Fruit fly (Drosophila melanogaster) whole organism, embryonic: Measurements from ENCODE around the gene CG46311.

ENCODE experiments used
- Asciz ChIP-seq: fragments of 200-800 bp; sonication (Bioruptor generic); optimal IDR thresholded peaks from 2 replicates; lab custom pipeline; 2017; ENCODE audit warnings: missing biosample characterization, mild to moderate bottlenecking, missing genetic modification characterization, missing genetic modification reagents
- Bgb ChIP-seq: fragments of 200-800 bp; sonication (Bioruptor generic); IDR thresholded peaks from 2 replicates; pipeline ENCODE4 v1.3.6; 2022; ENCODE audit warnings: missing biosample characterization, missing genetic modification characterization; ENCODE audit not compliant: partially characterized antibody
- BtbVII ChIP-seq: fragments of 200-800 bp; sonication (Bioruptor generic); optimal IDR thresholded peaks from 3 replicates; lab custom pipeline; 2017; ENCODE audit warnings: missing biosample characterization, mild to moderate bottlenecking, missing genetic modification characterization
- CG10209 ChIP-seq: fragments of 200-800 bp; sonication (Bioruptor generic); optimal IDR thresholded peaks from 3 replicates; lab custom pipeline; 2017; ENCODE audit warnings: missing biosample characterization, mild to moderate bottlenecking, missing genetic modification characterization, missing genetic modification reagents
- CG10543 ChIP-seq: fragments of 200-800 bp; sonication (Bioruptor generic); optimal IDR thresholded peaks from 3 replicates; lab custom pipeline; 2017; ENCODE audit warnings: missing biosample characterization, mild to moderate bottlenecking, missing genetic modification characterization, moderate library complexity
- CG11696 ChIP-seq: fragments of 200-800 bp; sonication (Bioruptor generic); IDR thresholded peaks from 2 replicates; pipeline ENCODE4 v1.3.6; 2022; ENCODE audit warnings: missing biosample characterization, missing genetic modification characterization
- CG13296 ChIP-seq: fragments of 200-800 bp; sonication (Bioruptor generic); optimal IDR thresholded peaks from 3 replicates; lab custom pipeline; 2018; ENCODE audit warnings: missing biosample characterization, mild to moderate bottlenecking, missing genetic modification characterization
- CG14860 ChIP-seq: fragments of 200-800 bp; sonication (Bioruptor generic); IDR thresholded peaks from 3 replicates; pipeline ENCODE4 v1.3.6; 2022; ENCODE audit warnings: missing biosample characterization, missing genetic modification characterization; ENCODE audit not compliant: partially characterized antibody
- CG15601 ChIP-seq: fragments of 200-800 bp; sonication (Bioruptor generic); optimal IDR thresholded peaks from 3 replicates; lab custom pipeline; 2019; ENCODE audit warnings: missing biosample characterization, mild to moderate bottlenecking, missing genetic modification characterization, moderate library complexity
- CG17612 ChIP-seq: fragments of 200-800 bp; sonication (Bioruptor generic); IDR thresholded peaks from 2 replicates; pipeline ENCODE4 v1.3.6; 2022; ENCODE audit warnings: missing biosample characterization, missing genetic modification characterization
- CG1792 ChIP-seq: fragments of 200-800 bp; sonication (Bioruptor generic); optimal IDR thresholded peaks from 2 replicates; lab custom pipeline; 2016; ENCODE audit warnings: missing biosample characterization, missing genetic modification characterization
- CG1832 ChIP-seq: fragments of 200-800 bp; sonication (Bioruptor generic); optimal IDR thresholded peaks from 2 replicates; lab custom pipeline; 2017; ENCODE audit warnings: missing biosample characterization, mild to moderate bottlenecking, missing genetic modification characterization, inconsistent platforms
- CG30020 ChIP-seq: fragments of 200-800 bp; optimal IDR thresholded peaks from 2 replicates; lab custom pipeline; 2019; ENCODE audit warnings: missing biosample characterization, mild to moderate bottlenecking, missing genetic modification characterization, moderate library complexity
- CG32532 ChIP-seq: fragments of 200-800 bp; sonication (Bioruptor generic); IDR thresholded peaks from 2 replicates; pipeline ENCODE4 v1.3.6; 2022; ENCODE audit warnings: missing biosample characterization, missing genetic modification characterization
- CG42726 ChIP-seq: fragments of 200-800 bp; sonication (Bioruptor generic); IDR thresholded peaks from 2 replicates; pipeline ENCODE4 v1.3.6; 2022; ENCODE audit warnings: missing biosample characterization, missing genetic modification characterization; ENCODE audit not compliant: partially characterized antibody
- CG4854 ChIP-seq: fragments of 200-800 bp; sonication (Bioruptor generic); optimal IDR thresholded peaks from 2 replicates; lab custom pipeline; 2016; ENCODE audit warnings: missing biosample characterization, missing genetic modification characterization, inconsistent platforms
- CG7839 ChIP-seq: fragments of 200-800 bp; sonication (Bioruptor generic); optimal IDR thresholded peaks from 3 replicates; lab custom pipeline; 2018; ENCODE audit warnings: missing biosample characterization, mild to moderate bottlenecking, missing genetic modification characterization, moderate library complexity
- CG9215 ChIP-seq: fragments of 200-800 bp; sonication (Bioruptor generic); IDR thresholded peaks from 2 replicates; pipeline ENCODE4 v1.3.6; 2022; ENCODE audit warnings: missing biosample characterization, missing genetic modification characterization
- CG9876 ChIP-seq: fragments of 200-800 bp; sonication (Bioruptor generic); optimal IDR thresholded peaks from 2 replicates; lab custom pipeline; 2016; ENCODE audit warnings: missing biosample characterization, missing genetic modification characterization
- Drgx ChIP-seq: fragments of 200-800 bp; sonication (Bioruptor generic); IDR thresholded peaks from 2 replicates; pipeline ENCODE4 v1.3.6; 2022; ENCODE audit warnings: missing biosample characterization, missing genetic modification characterization
- HHEX ChIP-seq: fragments of 200-800 bp; sonication (Bioruptor generic); optimal IDR thresholded peaks from 3 replicates; lab custom pipeline; 2017; ENCODE audit warnings: missing biosample characterization, mild to moderate bottlenecking, missing genetic modification characterization, missing genetic modification reagents
- Hmx ChIP-seq: fragments of 200-800 bp; sonication (Bioruptor generic); optimal IDR thresholded peaks from 2 replicates; lab custom pipeline; 2016; ENCODE audit warnings: missing biosample characterization, missing genetic modification characterization
- Hr51 ChIP-seq, 2 experiments: fragments of 200-800 bp; sonication (Bioruptor generic); optimal IDR thresholded peaks; 2 replicates in 1 of 2; 3 replicates in 1 of 2; lab custom pipeline; 2016 to 2018; ENCODE audit warnings: missing biosample characterization in 2 of 2, missing genetic modification characterization in 2 of 2, mild to moderate bottlenecking in 1 of 2, moderate library complexity in 1 of 2
- MTF-1 ChIP-seq: fragments of 200-800 bp; sonication (Bioruptor generic); optimal IDR thresholded peaks from 2 replicates; lab custom pipeline; 2018; ENCODE audit warnings: missing biosample characterization, mild to moderate bottlenecking, missing genetic modification characterization, borderline replicate concordance
- NK7.1 ChIP-seq: fragments of 200-800 bp; sonication (Bioruptor generic); optimal IDR thresholded peaks from 3 replicates; lab custom pipeline; 2016; ENCODE audit warnings: missing biosample characterization, missing genetic modification characterization
- Opbp ChIP-seq: fragments of 200-800 bp; sonication (Bioruptor generic); IDR thresholded peaks from 3 replicates; pipeline ENCODE4 v1.3.6; 2022; ENCODE audit warnings: missing biosample characterization, missing genetic modification characterization; ENCODE audit not compliant: partially characterized antibody
- Pdp1 ChIP-seq, 2 experiments: fragments of 200-800 bp; sonication (Bioruptor generic); optimal IDR thresholded peaks; 3 replicates each; lab custom pipeline; 2016; ENCODE audit warnings: missing biosample characterization in 2 of 2, missing genetic modification characterization in 2 of 2, mild to moderate bottlenecking in 1 of 2, moderate library complexity in 1 of 2
- Ptx1 ChIP-seq: fragments of 200-800 bp; sonication (Bioruptor generic); IDR thresholded peaks from 2 replicates; pipeline ENCODE4 v1.3.6; 2022; ENCODE audit warnings: missing biosample characterization, missing genetic modification characterization
- Tbp ChIP-seq: fragments of >200 bp; optimal IDR thresholded peaks from 2 replicates; lab custom pipeline; 2018; ENCODE audit warnings: missing biosample characterization, missing genetic modification characterization
- ab ChIP-seq: fragments of 200-800 bp; sonication (Bioruptor generic); optimal IDR thresholded peaks from 2 replicates; lab custom pipeline; 2016; ENCODE audit warnings: missing biosample characterization, missing genetic modification characterization
- abd-A ChIP-seq: fragments of 200-800 bp; sonication (Bioruptor generic); optimal IDR thresholded peaks from 3 replicates; lab custom pipeline; 2019; ENCODE audit warnings: missing biosample characterization, mild to moderate bottlenecking, missing genetic modification characterization, moderate library complexity
- ac ChIP-seq: fragments of 200-800 bp; sonication (Bioruptor generic); optimal IDR thresholded peaks from 3 replicates; lab custom pipeline; 2017; ENCODE audit warnings: missing biosample characterization, mild to moderate bottlenecking, missing genetic modification characterization
- ash1 ChIP-seq: fragments of 200-800 bp; sonication (Bioruptor generic); optimal IDR thresholded peaks from 2 replicates; lab custom pipeline; 2018; ENCODE audit warnings: missing biosample characterization, mild to moderate bottlenecking, missing genetic modification characterization
- chn ChIP-seq: fragments of 200-800 bp; sonication (Bioruptor generic); optimal IDR thresholded peaks from 2 replicates; lab custom pipeline; 2016; ENCODE audit warnings: missing biosample characterization, missing genetic modification characterization
- exex ChIP-seq: fragments of 200-800 bp; sonication (Bioruptor generic); optimal IDR thresholded peaks from 4 replicates; lab custom pipeline; 2018; ENCODE audit warnings: missing biosample characterization, mild to moderate bottlenecking, missing genetic modification characterization, moderate library complexity
- fd96Cb ChIP-seq: fragments of 200-800 bp; sonication (Bioruptor generic); optimal IDR thresholded peaks from 2 replicates; lab custom pipeline; 2018; ENCODE audit warnings: missing biosample characterization, mild to moderate bottlenecking, missing genetic modification characterization, moderate library complexity
- ham ChIP-seq: fragments of 200-800 bp; sonication (Bioruptor generic); IDR thresholded peaks from 2 replicates; pipeline ENCODE4 v1.3.6; 2022; ENCODE audit warnings: missing biosample characterization, missing genetic modification characterization
- jigr1 ChIP-seq: fragments of 200-800 bp; sonication (Bioruptor generic); IDR thresholded peaks from 3 replicates; pipeline ENCODE4 v1.3.6; 2022; ENCODE audit warnings: missing biosample characterization, missing genetic modification characterization
- kah ChIP-seq: fragments of 200-800 bp; sonication (Bioruptor generic); optimal IDR thresholded peaks from 2 replicates; lab custom pipeline; 2018; ENCODE audit warnings: missing biosample characterization, mild to moderate bottlenecking, missing genetic modification characterization
- nerfin-2 ChIP-seq: fragments of 200-800 bp; sonication (Bioruptor generic); IDR thresholded peaks from 2 replicates; pipeline ENCODE4 v1.3.6; 2022; ENCODE audit warnings: missing biosample characterization, missing genetic modification characterization; ENCODE audit not compliant: partially characterized antibody
- p53 ChIP-seq: fragments of 200-800 bp; sonication (Bioruptor generic); optimal IDR thresholded peaks from 2 replicates; lab custom pipeline; 2016; ENCODE audit warnings: missing biosample characterization, missing genetic modification characterization
- pfk ChIP-seq: fragments of 200-800 bp; sonication (Bioruptor generic); optimal IDR thresholded peaks from 2 replicates; lab custom pipeline; 2018; ENCODE audit warnings: missing biosample characterization, mild to moderate bottlenecking, missing genetic modification characterization, moderate library complexity
- run ChIP-seq: fragments of 200-800 bp; sonication (Bioruptor generic); optimal IDR thresholded peaks from 3 replicates; lab custom pipeline; 2018; ENCODE audit warnings: missing biosample characterization, mild to moderate bottlenecking, missing genetic modification characterization
- scrt ChIP-seq: fragments of 200-800 bp; sonication (Bioruptor generic); optimal IDR thresholded peaks from 2 replicates; lab custom pipeline; 2018; ENCODE audit warnings: missing biosample characterization, mild to moderate bottlenecking, missing genetic modification characterization, moderate library complexity
- sd ChIP-seq: fragments of 200-800 bp; sonication (Bioruptor generic); optimal IDR thresholded peaks from 3 replicates; lab custom pipeline; 2018; ENCODE audit warnings: missing biosample characterization, mild to moderate bottlenecking, missing genetic modification characterization, moderate library complexity
- so ChIP-seq: fragments of 200-800 bp; sonication (Bioruptor generic); IDR thresholded peaks from 3 replicates; pipeline ENCODE4 v1.3.6; 2022; ENCODE audit warnings: missing biosample characterization, missing genetic modification characterization
- tna ChIP-seq: fragments of 200-800 bp; sonication (Bioruptor generic); IDR thresholded peaks from 2 replicates; pipeline ENCODE4 v1.3.6; 2022; ENCODE audit warnings: missing biosample characterization, missing genetic modification characterization; ENCODE audit not compliant: partially characterized antibody
- trh ChIP-seq: fragments of 200-800 bp; sonication (Bioruptor generic); optimal IDR thresholded peaks from 2 replicates; lab custom pipeline; 2016; ENCODE audit warnings: missing biosample characterization, missing genetic modification characterization

The CG46311 gene

DNA sequence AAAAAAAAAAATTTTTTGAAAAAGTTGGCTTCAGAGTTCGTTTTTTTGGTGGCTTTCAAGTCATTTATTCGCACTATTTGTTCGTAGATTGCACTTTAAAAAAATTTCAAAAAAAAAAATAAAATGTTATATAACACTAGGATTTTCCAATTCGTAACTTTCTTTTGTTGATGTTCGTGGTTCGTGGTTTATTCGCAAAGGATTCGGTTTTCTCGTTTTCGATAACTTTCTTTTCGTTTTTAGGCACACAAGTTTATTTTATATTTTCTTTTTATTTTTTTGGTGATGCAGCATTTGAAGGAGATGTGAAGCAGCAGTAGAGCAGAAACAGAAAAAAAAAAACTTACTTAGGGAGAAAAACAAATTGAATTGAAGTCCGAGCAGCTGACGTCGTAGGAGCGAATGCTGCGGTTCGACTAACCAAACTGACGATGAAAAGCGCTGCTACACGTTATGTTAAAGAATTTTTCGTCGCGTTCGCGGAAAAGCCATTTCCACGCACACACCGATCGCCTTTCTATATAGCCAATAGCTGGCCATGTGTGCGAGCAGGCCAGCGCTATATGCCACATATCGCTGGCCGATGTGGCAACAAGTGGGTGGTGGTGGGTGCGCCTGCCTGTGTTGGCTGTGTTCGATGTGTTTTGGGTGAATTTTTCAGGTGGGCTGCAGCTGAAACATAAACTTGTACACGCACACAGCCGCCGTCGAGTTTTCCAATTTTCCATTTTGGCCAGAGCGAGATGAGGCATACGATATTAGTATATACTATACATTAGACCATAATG lies 38.6 kb downstream of the CG46311 start, which contains the start of gene up (continued):
- TF ChIP-seq Drgx (GFP tag; lab: Robert Waterston, UW) (no peak), scrt (GFP tag; lab: Kevin White, UChicago) (peak; percentile 9), kah (GFP tag; lab: Kevin White, UChicago) (peak; percentile 94), ham (no peak), CG10209 (GFP tag; lab: Kevin White, UChicago) (no peak), so (GFP tag; lab: Robert Waterston, UW) (0 out of 3 replicates have a peak, but pooled peaks have one; percentile 6), fd96Cb (tag; lab: Kevin White, UChicago) (no peak), CG4854 (GFP tag; lab: Kevin White, UChicago) (no peak), CG11696 (GFP tag; lab: Robert Waterston, UW) (no peak), ac (GFP tag; lab: Kevin White, UChicago) (no peak), Opbp (GFP tag; lab: Robert Waterston, UW) (0 out of 3 replicates have a peak, but pooled peaks have one; percentile 23), ab (GFP tag; lab: Kevin White, UChicago) (no peak), CG9876 (GFP tag; lab: Kevin White, UChicago) (no peak), pfk (no peak), CG7839 (no peak), p53 (GFP tag; lab: Kevin White, UChicago) (no peak), CG14860 (GFP tag; lab: Robert Waterston, UW) (no peak), tna (GFP tag; lab: Robert Waterston, UW) (no peak), NK7.1 (GFP tag; lab: Kevin White, UChicago) (no peak), Hr51 (GFP tag; optimal IDR thresholded peaks at IDR 0.05; lab: Kevin White, UChicago) (no peak), CG15601 (no peak), sd (tag; lab: Kevin White, UChicago) (peak; percentile 71), CG13296 (GFP tag; lab: Kevin White, UChicago) (no peak), Asciz (GFP tag; lab: Kevin White, UChicago) (no peak), CG30020 (tag; lab: Kevin White, UChicago) (no peak), CG42726 (no peak), CG32532 (0 out of 2 replicates have a peak, but pooled peaks have one; percentile 7), HHEX (GFP tag; lab: Kevin White, UChicago) (no peak), run (tag; lab: Kevin White, UChicago) (no peak), exex (no peak), MTF-1 (GFP tag; lab: Kevin White, UChicago) (no peak), CG1832 (GFP tag; lab: Kevin White, UChicago) (peak; percentile 23), Ptx1 (GFP tag; lab: Robert Waterston, UW) (no peak), Bgb (no peak), CG1792 (no peak), Tbp (no peak), Pdp1 (GFP tag; optimal IDR thresholded peaks at IDR 0.05; lab: Kevin White, UChicago) (peak in 1 of 2 experiments; percentile 74), jigr1 (GFP tag; lab: Robert Waterston, UW) (no peak), BtbVII (no peak), nerfin-2 (GFP tag; lab: Robert Waterston, UW) (no peak), CG17612 (GFP tag; lab: Robert Waterston, UW) (no peak), chn (GFP tag; lab: Kevin White, UChicago) (no peak), ash1 (GFP tag; lab: Kevin White, UChicago) (no peak), trh (GFP tag; lab: Kevin White, UChicago) (no peak), CG9215 (GFP tag; lab: Robert Waterston, UW) (no peak), Hmx (no peak), abd-A (tag; lab: Kevin White, UChicago) (peak; percentile 1), CG10543 (peak; percentile 17)
